Fruit fly (Drosophila melanogaster) whole organism, embryonic: Measurements from ENCODE around the gene CG32099.
A peak's percentile ranks its signal among the peaks of the same experiment; 100 is the strongest.

Experiments used
- ATbp ChIP-seq: fragments of 200-800 bp; sonication (Bioruptor generic); optimal IDR thresholded peaks from 2 replicates; lab custom pipeline; 2017; ENCODE audit warnings: missing biosample characterization, mild to moderate bottlenecking, missing genetic modification characterization, missing genetic modification reagents
- Ada2b ChIP-seq: fragments of 200-800 bp; sonication (Bioruptor generic); IDR thresholded peaks from 2 replicates; pipeline ENCODE4 v1.3.6; 2022; ENCODE audit warnings: missing biosample characterization, missing genetic modification characterization
- Atf6 ChIP-seq: fragments of 200-800 bp; sonication (Bioruptor generic); IDR thresholded peaks from 2 replicates; pipeline ENCODE4 v1.3.6; 2022; ENCODE audit warnings: missing biosample characterization, missing genetic modification characterization
- B-H1 ChIP-seq: fragments of 200-800 bp; sonication (Bioruptor generic); IDR thresholded peaks from 3 replicates; pipeline ENCODE4 v1.3.6; 2022; ENCODE audit warnings: missing biosample characterization, missing genetic modification characterization
- Bgb ChIP-seq: fragments of 200-800 bp; sonication (Bioruptor generic); IDR thresholded peaks from 2 replicates; pipeline ENCODE4 v1.3.6; 2022; ENCODE audit warnings: missing biosample characterization, missing genetic modification characterization; ENCODE audit not compliant: partially characterized antibody
- C15 ChIP-seq: fragments of 200-800 bp; sonication (Bioruptor generic); IDR thresholded peaks from 3 replicates; pipeline ENCODE4 v1.3.6; 2022; ENCODE audit warnings: missing biosample characterization, missing genetic modification characterization
- CG10274 ChIP-seq: fragments of 200-800 bp; sonication (Bioruptor generic); optimal IDR thresholded peaks from 3 replicates; lab custom pipeline; 2017; ENCODE audit warnings: missing biosample characterization, mild to moderate bottlenecking, missing genetic modification characterization
- CG10543 ChIP-seq: fragments of 200-800 bp; sonication (Bioruptor generic); optimal IDR thresholded peaks from 3 replicates; lab custom pipeline; 2017; ENCODE audit warnings: missing biosample characterization, mild to moderate bottlenecking, missing genetic modification characterization, moderate library complexity
- CG11723 ChIP-seq: fragments of 200-800 bp; sonication (Bioruptor generic); optimal IDR thresholded peaks from 2 replicates; lab custom pipeline; 2017; ENCODE audit warnings: missing biosample characterization, mild to moderate bottlenecking, missing genetic modification characterization
- CG14667 ChIP-seq: fragments of 200-800 bp; sonication (Bioruptor generic); IDR thresholded peaks from 2 replicates; pipeline ENCODE4 v1.3.6; 2022; ENCODE audit warnings: missing biosample characterization, missing genetic modification characterization
- CG1832 ChIP-seq: fragments of 200-800 bp; sonication (Bioruptor generic); optimal IDR thresholded peaks from 2 replicates; lab custom pipeline; 2017; ENCODE audit warnings: missing biosample characterization, mild to moderate bottlenecking, missing genetic modification characterization, inconsistent platforms
- CG18476 ChIP-seq: fragments of 200-800 bp; sonication (Bioruptor generic); optimal IDR thresholded peaks from 2 replicates; lab custom pipeline; 2016; ENCODE audit warnings: missing biosample characterization, mild to moderate bottlenecking, missing genetic modification characterization
- CG2202 ChIP-seq: fragments of 200-800 bp; sonication (Bioruptor generic); optimal IDR thresholded peaks from 2 replicates; lab custom pipeline; 2018; ENCODE audit warnings: missing biosample characterization, mild to moderate bottlenecking, missing genetic modification characterization
- CG30020 ChIP-seq: fragments of 200-800 bp; optimal IDR thresholded peaks from 2 replicates; lab custom pipeline; 2019; ENCODE audit warnings: missing biosample characterization, mild to moderate bottlenecking, missing genetic modification characterization, moderate library complexity
- CG3163 ChIP-seq: fragments of 200-800 bp; sonication (Bioruptor generic); optimal IDR thresholded peaks from 3 replicates; lab custom pipeline; 2016; ENCODE audit warnings: missing biosample characterization, missing genetic modification characterization
- CG34224 ChIP-seq: fragments of 200-800 bp; sonication (Bioruptor generic); IDR thresholded peaks from 3 replicates; pipeline ENCODE4 v1.3.6; 2022; ENCODE audit warnings: missing biosample characterization, missing genetic modification characterization; ENCODE audit not compliant: partially characterized antibody
- CG3995 ChIP-seq: fragments of 200-800 bp; sonication (Bioruptor generic); optimal IDR thresholded peaks from 3 replicates; lab custom pipeline; 2016; ENCODE audit warnings: missing biosample characterization, missing genetic modification characterization
- CG4282 ChIP-seq: fragments of 200-800 bp; sonication (Bioruptor generic); optimal IDR thresholded peaks from 2 replicates; lab custom pipeline; 2016; ENCODE audit warnings: missing biosample characterization, missing genetic modification characterization
- CG4404 ChIP-seq: fragments of 200-800 bp; sonication (Bioruptor generic); IDR thresholded peaks from 2 replicates; pipeline ENCODE4 v1.3.6; 2022; ENCODE audit warnings: missing biosample characterization, missing genetic modification characterization
- CG4617 ChIP-seq: fragments of 200-800 bp; sonication (Bioruptor generic); optimal IDR thresholded peaks from 3 replicates; lab custom pipeline; 2016; ENCODE audit warnings: missing biosample characterization, missing genetic modification characterization, borderline replicate concordance
- CG8478 ChIP-seq: fragments of >200 bp; optimal IDR thresholded peaks from 2 replicates; lab custom pipeline; 2018
- CG8765 ChIP-seq: fragments of 200-800 bp; sonication (Bioruptor generic); IDR thresholded peaks from 2 replicates; pipeline ENCODE4 v1.3.6; 2022; ENCODE audit warnings: missing biosample characterization, missing genetic modification characterization
- CG9215 ChIP-seq: fragments of 200-800 bp; sonication (Bioruptor generic); IDR thresholded peaks from 2 replicates; pipeline ENCODE4 v1.3.6; 2022; ENCODE audit warnings: missing biosample characterization, missing genetic modification characterization
- CG9932 ChIP-seq: fragments of 200-800 bp; sonication (Bioruptor generic); IDR thresholded peaks from 2 replicates; pipeline ENCODE4 v1.3.6; 2022; ENCODE audit warnings: missing biosample characterization, missing genetic modification characterization
- Doc2 ChIP-seq: fragments of 200-800 bp; sonication (Bioruptor generic); IDR thresholded peaks from 2 replicates; pipeline ENCODE4 v1.3.6; 2022; ENCODE audit warnings: missing biosample characterization, missing genetic modification characterization
- Doc3 ChIP-seq: fragments of 200-800 bp; sonication (Bioruptor generic); IDR thresholded peaks from 3 replicates; pipeline ENCODE4 v1.3.6; 2022; ENCODE audit warnings: missing biosample characterization, missing genetic modification characterization; ENCODE audit not compliant: partially characterized antibody
- Lhr ChIP-seq: fragments of 200-800 bp; sonication (Bioruptor generic); optimal IDR thresholded peaks from 3 replicates; lab custom pipeline; 2017; ENCODE audit warnings: mild to moderate bottlenecking, missing biosample characterization, missing genetic modification reagents, missing genetic modification characterization
- Ptx1 ChIP-seq: fragments of 200-800 bp; sonication (Bioruptor generic); IDR thresholded peaks from 2 replicates; pipeline ENCODE4 v1.3.6; 2022; ENCODE audit warnings: missing biosample characterization, missing genetic modification characterization
- Rx ChIP-seq: fragments of 200-800 bp; sonication (Bioruptor generic); IDR thresholded peaks from 2 replicates; pipeline ENCODE4 v1.3.6; 2022; ENCODE audit warnings: missing biosample characterization, missing genetic modification characterization
- Six4 ChIP-seq: fragments of 200-800 bp; sonication (Bioruptor generic); optimal IDR thresholded peaks from 2 replicates; lab custom pipeline; 2016; ENCODE audit warnings: missing biosample characterization, missing genetic modification characterization
- Xbp1 ChIP-seq: fragments of 200-800 bp; sonication (Bioruptor generic); optimal IDR thresholded peaks from 3 replicates; lab custom pipeline; 2016; ENCODE audit warnings: missing biosample characterization, mild to moderate bottlenecking, missing genetic modification characterization
- cato ChIP-seq: fragments of 200-800 bp; sonication (Bioruptor generic); optimal IDR thresholded peaks from 2 replicates; lab custom pipeline; 2016; ENCODE audit warnings: missing biosample characterization, missing genetic modification characterization, borderline replicate concordance
- dmrt99B ChIP-seq: fragments of 200-800 bp; sonication (Bioruptor generic); optimal IDR thresholded peaks from 2 replicates; lab custom pipeline; 2018; ENCODE audit warnings: missing biosample characterization, mild to moderate bottlenecking, missing genetic modification characterization, moderate library complexity
- gem ChIP-seq: fragments of 200-800 bp; sonication (Bioruptor generic); optimal IDR thresholded peaks from 2 replicates; lab custom pipeline; 2019; ENCODE audit warnings: missing biosample characterization, mild to moderate bottlenecking, missing genetic modification characterization, moderate library complexity
- her ChIP-seq: fragments of 200-800 bp; sonication (Bioruptor generic); optimal IDR thresholded peaks from 2 replicates; lab custom pipeline; 2016; ENCODE audit warnings: missing biosample characterization, missing genetic modification characterization
- jigr1 ChIP-seq: fragments of 200-800 bp; sonication (Bioruptor generic); IDR thresholded peaks from 3 replicates; pipeline ENCODE4 v1.3.6; 2022; ENCODE audit warnings: missing biosample characterization, missing genetic modification characterization
- nerfin-2 ChIP-seq: fragments of 200-800 bp; sonication (Bioruptor generic); IDR thresholded peaks from 2 replicates; pipeline ENCODE4 v1.3.6; 2022; ENCODE audit warnings: missing biosample characterization, missing genetic modification characterization; ENCODE audit not compliant: partially characterized antibody
- oc ChIP-seq: fragments of 200-800 bp; sonication (Bioruptor generic); optimal IDR thresholded peaks from 2 replicates; lab custom pipeline; 2018; ENCODE audit warnings: missing biosample characterization, mild to moderate bottlenecking, missing genetic modification characterization, moderate library complexity
- org-1 ChIP-seq: fragments of 200-800 bp; sonication (Bioruptor generic); optimal IDR thresholded peaks from 2 replicates; lab custom pipeline; 2017; ENCODE audit warnings: missing biosample characterization, missing genetic modification characterization
- p53 ChIP-seq: fragments of 200-800 bp; sonication (Bioruptor generic); optimal IDR thresholded peaks from 2 replicates; lab custom pipeline; 2016; ENCODE audit warnings: missing biosample characterization, missing genetic modification characterization
- pita ChIP-seq: fragments of 200-800 bp; sonication (Bioruptor generic); optimal IDR thresholded peaks from 2 replicates; lab custom pipeline; 2017; ENCODE audit warnings: missing biosample characterization, mild to moderate bottlenecking, missing genetic modification characterization
- prd ChIP-seq, 3 experiments: fragments of >200 bp in 2 of 3; fragments of 200-800 bp in 1 of 3; sonication (Bioruptor generic) in 1 of 3; optimal IDR thresholded peaks in 2 of 3; IDR thresholded peaks in 1 of 3; 2 replicates in 2 of 3; 3 replicates in 1 of 3; pipeline versions ENCODE4 v1.3.6 to Lab custom; 2017 to 2022; ENCODE audit warnings: missing biosample characterization in 1 of 3, missing genetic modification characterization in 1 of 3
- psq ChIP-seq: fragments of 200-800 bp; sonication (Bioruptor generic); optimal IDR thresholded peaks from 2 replicates; lab custom pipeline; 2017; ENCODE audit warnings: missing biosample characterization, missing genetic modification characterization
- tap ChIP-seq: fragments of 200-800 bp; optimal IDR thresholded peaks from 3 replicates; lab custom pipeline; 2019; ENCODE audit warnings: missing biosample characterization, mild to moderate bottlenecking, missing genetic modification characterization, moderate library complexity
- tll ChIP-seq, 2 experiments: fragments of 200-800 bp in 1 of 2; fragments of >200 bp in 1 of 2; sonication (Bioruptor generic) in 1 of 2; optimal IDR thresholded peaks; 2 replicates each; lab custom pipeline; 2017 to 2019; ENCODE audit warnings: missing biosample characterization in 2 of 2, missing genetic modification characterization in 2 of 2, mild to moderate bottlenecking in 1 of 2, moderate library complexity in 1 of 2
- trem ChIP-seq: fragments of 200-800 bp; optimal IDR thresholded peaks from 3 replicates; lab custom pipeline; 2019; ENCODE audit warnings: missing biosample characterization, mild to moderate bottlenecking, missing genetic modification characterization, moderate library complexity
- tx ChIP-seq: fragments of 200-800 bp; sonication (Bioruptor generic); optimal IDR thresholded peaks from 2 replicates; lab custom pipeline; 2016; ENCODE audit warnings: missing biosample characterization, missing genetic modification characterization
- unc-4 ChIP-seq: fragments of 200-800 bp; sonication (Bioruptor generic); IDR thresholded peaks from 2 replicates; pipeline ENCODE4 v1.3.6; 2022; ENCODE audit warnings: missing biosample characterization, missing genetic modification characterization; ENCODE audit not compliant: partially characterized antibody
- wor ChIP-seq: fragments of 200-800 bp; sonication (Bioruptor generic); IDR thresholded peaks from 2 replicates; pipeline ENCODE4 v1.3.6; 2022; ENCODE audit warnings: missing biosample characterization, missing genetic modification characterization

The CG32099 gene

DNA sequence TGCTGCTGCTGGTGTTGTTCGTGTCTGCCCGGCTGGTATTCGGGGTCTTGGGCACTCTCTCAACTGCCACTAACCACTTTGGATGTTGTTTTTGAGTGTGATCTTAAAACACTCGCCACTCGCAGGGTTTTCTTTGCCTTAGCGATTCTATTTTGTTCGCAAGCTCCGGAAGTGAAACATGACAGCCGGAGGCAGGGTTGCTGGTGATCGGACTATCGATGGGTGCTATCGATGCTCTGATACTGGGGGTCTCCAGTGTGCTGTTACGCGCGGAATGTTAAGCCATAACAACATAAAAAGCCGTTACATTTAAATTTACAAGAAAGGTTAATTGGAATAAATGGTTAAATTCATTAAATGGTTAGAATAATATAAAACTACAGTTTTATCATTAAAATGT lies 24.1 kb upstream of the CG32099 start, which contains the start of gene yps (continued):
- TF ChIP-seq CG4404 (GFP tag; lab: Robert Waterston, UW) (no peak), CG3995 (GFP tag; lab: Kevin White, UChicago) (peak; percentile 77), CG1832 (GFP tag; lab: Kevin White, UChicago) (no peak), CG2202 (peak; percentile 93), CG4282 (GFP tag; lab: Kevin White, UChicago) (peak; percentile 90), Ada2b (GFP tag; lab: Robert Waterston, UW) (peak; percentile 77; the same call in 1 of the 2 replicates), ATbp (GFP tag; lab: Kevin White, UChicago) (peak; percentile 96), gem (peak; percentile 76), trem (peak; percentile 88), CG9215 (peak; percentile 32; the same call in 1 of the 2 replicates), CG4617 (peak; percentile 75), wor (GFP tag; lab: Robert Waterston, UW) (peak; percentile 56), C15 (peak; percentile 90), her (GFP tag; lab: Kevin White, UChicago) (peak; percentile 96), pita (GFP tag; lab: Kevin White, UChicago) (no peak), org-1 (peak; percentile 94), Six4 (GFP tag; lab: Kevin White, UChicago) (peak; percentile 90), cato (peak; percentile 87), psq (GFP tag; lab: Kevin White, UChicago) (peak; percentile 61), Bgb (GFP tag; lab: Robert Waterston, UW) (peak; percentile 89), Lhr (GFP tag; lab: Kevin White, UChicago) (peak; percentile 89), tap (tag; lab: Kevin White, UChicago) (peak; percentile 87), Xbp1 (peak; percentile 91), jigr1 (no peak), Ptx1 (GFP tag; lab: Robert Waterston, UW) (peak; percentile 82), tx (GFP tag; lab: Kevin White, UChicago) (peak; percentile 69), Doc2 (GFP tag; lab: Robert Waterston, UW) (no peak), tll (GFP tag; optimal IDR thresholded peaks at IDR 0.05; lab: Kevin White, UChicago) (peak in 1 of 2 experiments; percentile 62), unc-4 (peak; percentile 74), CG8478 (no peak), Atf6 (peak; percentile 90), CG9932 (GFP tag; lab: Robert Waterston, UW) (peak; percentile 82), B-H1 (peak; percentile 74; the same call in 2 of the 3 replicates), nerfin-2 (0 out of 2 replicates have a peak, but pooled peaks have one; percentile 24), CG18476 (GFP tag; lab: Kevin White, UChicago) (peak; percentile 75), prd (optimal IDR thresholded peaks at IDR 0.05; lab: Kevin White, UChicago) (no peak), prd (GFP tag; IDR thresholded peaks at IDR 0.05; lab: Robert Waterston, UW) (peak; percentile 72; the same call in 2 of the 3 replicates), CG30020 (peak; percentile 68), Rx (GFP tag; lab: Robert Waterston, UW) (peak; percentile 89; the same call in 1 of the 2 replicates), CG14667 (GFP tag; lab: Robert Waterston, UW) (peak; percentile 64; the same call in 1 of the 2 replicates), CG10543 (GFP tag; lab: Kevin White, UChicago) (peak; percentile 98), CG10274 (GFP tag; lab: Kevin White, UChicago) (peak; percentile 90), Doc3 (peak; percentile 59; the same call in 1 of the 3 replicates), p53 (GFP tag; lab: Kevin White, UChicago) (peak; percentile 95), dmrt99B (tag; lab: Kevin White, UChicago) (peak; percentile 81), CG11723 (GFP tag; lab: Kevin White, UChicago) (peak; percentile 95), CG3163 (GFP tag; lab: Kevin White, UChicago) (peak; percentile 85), CG8765 (GFP tag; lab: Robert Waterston, UW) (peak; percentile 68), CG34224 (GFP tag; lab: Robert Waterston, UW) (peak; percentile 55; the same call in 2 of the 3 replicates), oc (tag; lab: Kevin White, UChicago) (peak; percentile 86)
